Worm (Caenorhabditis elegans) whole organism, midembryonic: ENCODE measurements around the gene Y43F4A.1.

ENCODE experiments used
- med-1 ChIP-seq: sonication (generic microtip); optimal IDR thresholded peaks from 2 replicates; lab custom pipeline; 2017; ENCODE audit warnings: missing genetic modification characterization, mild to moderate bottlenecking, missing compliant biosample characterization, antibody characterized with exemption, missing genetic modification reagents; ENCODE audit not compliant: insufficient read depth
- tab-1 ChIP-seq: fragments of 200-800 bp; sonication (Bioruptor generic); IDR thresholded peaks from 2 replicates; pipeline ENCODE4 v1.3.6; 2022; ENCODE audit warnings: missing genetic modification characterization, missing compliant biosample characterization
- ztf-23 ChIP-seq: fragments of 200-800 bp; sonication (Bioruptor generic); IDR thresholded peaks from 2 replicates; pipeline ENCODE4 v1.3.6; 2022; ENCODE audit warnings: missing genetic modification reagents, missing genetic modification characterization, missing compliant biosample characterization

ce11 chrIII:13276958-13277357, 54.1 kb downstream of the Y43F4A.1 start, which contains the start of gene unc-64:
- TF ChIP-seq ztf-23 (GFP tag; lab: Robert Waterston, UW) (no peak), tab-1 (GFP tag; lab: Robert Waterston, UW) (no peak), med-1 (GFP tag; lab: Kevin White, UChicago) (no peak)
